Fruit fly (Drosophila melanogaster): ENCODE results near the gene eg.

Gene eg

dm6 chr3L:21824725-21825353 lies 16.3 kb downstream of the eg start, which contains the start of gene eIF2A (continued):
- peak; percentile 78 for TF ChIP-seq CG9797 (GFP tag; optimal IDR thresholded peaks at IDR 0.05)
- peak; percentile 77 for TF ChIP-seq HLH54F (GFP tag; optimal IDR thresholded peaks at IDR 0.05)
- TF ChIP-seq CG7271 (tag; optimal IDR thresholded peaks at IDR 0.05), result no peak
- TF ChIP-seq CG13424 (tag; optimal IDR thresholded peaks at IDR 0.05), result peak; percentile 26
- peak; percentile 57 for TF ChIP-seq Bteb2 (GFP tag; optimal IDR thresholded peaks at IDR 0.05)
- no peak for TF ChIP-seq B-H1 (GFP tag; IDR thresholded peaks at IDR 0.05)
- TF ChIP-seq lab (GFP tag; optimal IDR thresholded peaks at IDR 0.05), result no peak
- 0 out of 2 replicates have a peak, but pooled peaks have one; percentile 21 for TF ChIP-seq peb (GFP tag; IDR thresholded peaks at IDR 0.05)
- no peak for TF ChIP-seq CG8089 (GFP tag; optimal IDR thresholded peaks at IDR 0.05)
- peak; percentile 70 for TF ChIP-seq tna (GFP tag; IDR thresholded peaks at IDR 0.05; ENCODE audit: partially characterized antibody)
- peak; percentile 92 for TF ChIP-seq p53 (GFP tag; optimal IDR thresholded peaks at IDR 0.05)
- TF ChIP-seq CG5180 (GFP tag; optimal IDR thresholded peaks at IDR 0.05), result no peak
- TF ChIP-seq CG2875 (GFP tag; optimal IDR thresholded peaks at IDR 0.05), result no peak
- peak; percentile 44 for TF ChIP-seq Dip3 (GFP tag; optimal IDR thresholded peaks at IDR 0.05)
- TF ChIP-seq CG7556 (GFP tag; optimal IDR thresholded peaks at IDR 0.05), result peak; percentile 15
- peak; percentile 72 for TF ChIP-seq Fer1 (GFP tag; optimal IDR thresholded peaks at IDR 0.05)
- TF ChIP-seq CG5953 (GFP tag; IDR thresholded peaks at IDR 0.05), result no peak
- no peak for TF ChIP-seq CG8765 (GFP tag; IDR thresholded peaks at IDR 0.05)
- TF ChIP-seq CG18619 (GFP tag; optimal IDR thresholded peaks at IDR 0.05), result no peak
- TF ChIP-seq Hey (tag; optimal IDR thresholded peaks at IDR 0.05), result no peak
- TF ChIP-seq CG13775 (GFP tag; optimal IDR thresholded peaks at IDR 0.05), result peak; percentile 27
- TF ChIP-seq insv (GFP tag; optimal IDR thresholded peaks at IDR 0.05), result peak in 1 of 2 experiments; percentile 60
- peak; percentile 67 for TF ChIP-seq D (optimal IDR thresholded peaks at IDR 0.05)
- TF ChIP-seq D (GFP tag; optimal IDR thresholded peaks at IDR 0.05), result peak; percentile 35
- peak; percentile 74 for TF ChIP-seq CG4617 (GFP tag; optimal IDR thresholded peaks at IDR 0.05; ENCODE audit: borderline replicate concordance)
- TF ChIP-seq chn (GFP tag; optimal IDR thresholded peaks at IDR 0.05), result peak; percentile 54
- no peak for TF ChIP-seq CG11504 (tag; optimal IDR thresholded peaks at IDR 0.05)
- TF ChIP-seq Med (GFP tag), result peak; percentile 98
- no peak for TF ChIP-seq gt (GFP tag; IDR thresholded peaks at IDR 0.05)
- TF ChIP-seq tin (GFP tag; optimal IDR thresholded peaks at IDR 0.05), result peak; percentile 73
- TF ChIP-seq CG14965 (GFP tag; optimal IDR thresholded peaks at IDR 0.05; ENCODE audit: borderline replicate concordance), result no peak
- TF ChIP-seq sens (GFP tag), result peak; percentile 14
- TF ChIP-seq Mad (GFP tag; optimal IDR thresholded peaks at IDR 0.05), result peak; percentile 73
- peak in 1 of 2 experiments; percentile 47 for TF ChIP-seq bsh (GFP tag; optimal IDR thresholded peaks at IDR 0.05)
- peak; percentile 24; the same call in 1 of the 2 replicates for TF ChIP-seq CG31441 (GFP tag; IDR thresholded peaks at IDR 0.05)
- TF ChIP-seq h (optimal IDR thresholded peaks at IDR 0.05), result no peak
- peak; percentile 77 for TF ChIP-seq NfI (GFP tag; optimal IDR thresholded peaks at IDR 0.05)
- TF ChIP-seq nau (GFP tag; optimal IDR thresholded peaks at IDR 0.05), result no peak
- TF ChIP-seq CG11398 (GFP tag; optimal IDR thresholded peaks at IDR 0.05), result peak; percentile 73
- peak; percentile 9; the same call in 1 of the 3 replicates for TF ChIP-seq CG17361 (GFP tag; IDR thresholded peaks at IDR 0.05)
- no peak for TF ChIP-seq al (GFP tag; IDR thresholded peaks at IDR 0.05)
- TF ChIP-seq B-H2 (GFP tag; optimal IDR thresholded peaks at IDR 0.05), result peak; percentile 90
- TF ChIP-seq CG10147 (GFP tag; optimal IDR thresholded peaks at IDR 0.05), result no peak
- peak; percentile 79 for TF ChIP-seq Lhr (GFP tag; optimal IDR thresholded peaks at IDR 0.05)
- TF ChIP-seq Max (GFP tag; optimal IDR thresholded peaks at IDR 0.05), result peak; percentile 52
- no peak for TF ChIP-seq Hmx (GFP tag; optimal IDR thresholded peaks at IDR 0.05)
- peak; percentile 44 for TF ChIP-seq CG17359 (tag; optimal IDR thresholded peaks at IDR 0.05)
- TF ChIP-seq CG2712 (tag; optimal IDR thresholded peaks at IDR 0.05), result peak; percentile 49
- TF ChIP-seq org-1 (GFP tag; optimal IDR thresholded peaks at IDR 0.05), result peak; percentile 8
- no peak for TF ChIP-seq CG10565 (GFP tag; optimal IDR thresholded peaks at IDR 0.05)

All from whole organism, embryonic.